Worm (Caenorhabditis elegans) whole organism, early embryonic: ENCODE results near the gene srt-59.

ENCODE experiments used
- F13C5.2 ChIP-seq: sonication (generic microtip); optimal IDR thresholded peaks from 2 replicates; lab custom pipeline; 2017; ENCODE audit warnings: mild to moderate bottlenecking, missing genetic modification characterization, inconsistent platforms, missing compliant biosample characterization
- ama-1 ChIP-seq: fragments of 150-350 bp; optimal IDR thresholded peaks from 2 replicates; lab custom pipeline; 2014
- ceh-36 ChIP-seq: sonication (generic microtip); optimal IDR thresholded peaks from 2 replicates; lab custom pipeline; 2016; ENCODE audit warnings: missing genetic modification characterization, inconsistent platforms, missing compliant biosample characterization
- ets-7 ChIP-seq: sonication (generic microtip); optimal IDR thresholded peaks from 2 replicates; lab custom pipeline; 2016; ENCODE audit warnings: missing genotype, missing genetic modification characterization, missing compliant biosample characterization
- hmg-4 ChIP-seq: fragments of 200-800 bp; sonication (Bioruptor generic); optimal IDR thresholded peaks from 2 replicates; lab custom pipeline; 2018; ENCODE audit warnings: mild to moderate bottlenecking, missing genetic modification characterization, missing compliant biosample characterization
- sea-1 ChIP-seq: fragments of 200-800 bp; sonication (Bioruptor generic); conservative IDR thresholded peaks from 2 replicates; pipeline ENCODE4 v1.3.6; 2022; ENCODE audit warnings: missing genetic modification characterization, missing compliant biosample characterization
- tbx-37 ChIP-seq: fragments of 200-800 bp; sonication (Bioruptor generic); conservative IDR thresholded peaks from 2 replicates; pipeline ENCODE4 v1.3.6; 2022; ENCODE audit warnings: missing genetic modification reagents, missing genetic modification characterization, missing compliant biosample characterization

ce11 chrIV:630598-630997 is 29.1 kb upstream of the srt-59 start:
- TF ChIP-seq F13C5.2 (tag; lab: Kevin White, UChicago) = no peak
- TF ChIP-seq sea-1 (GFP tag; lab: Robert Waterston, UW) = no peak
- no peak for TF ChIP-seq hmg-4 (GFP tag; lab: Kevin White, UChicago)
- no peak for TF ChIP-seq tbx-37 (GFP tag; lab: Robert Waterston, UW)
- TF ChIP-seq ets-7 = no peak
- no peak for TF ChIP-seq ama-1 (lab: Kevin White, UChicago)
- TF ChIP-seq ceh-36 (tag; lab: Kevin White, UChicago) = no peak
